Fruit fly (Drosophila melanogaster) whole organism, embryonic: Measurements from ENCODE around the gene Sclp.

Experiments used
- Atf-2 ChIP-seq: fragments of 200-800 bp; sonication (Bioruptor generic); optimal IDR thresholded peaks from 2 replicates; lab custom pipeline; 2016; ENCODE audit warnings: missing biosample characterization, missing genetic modification characterization
- Awh ChIP-seq: fragments of 200-800 bp; sonication (Bioruptor generic); IDR thresholded peaks from 2 replicates; pipeline ENCODE4, ENCODE4 v1.3.6; 2022; ENCODE audit warnings: missing biosample characterization, missing genetic modification characterization
- CG10366 ChIP-seq: fragments of 200-800 bp; sonication (Bioruptor generic); IDR thresholded peaks from 2 replicates; pipeline ENCODE4 v1.3.6; 2022; ENCODE audit warnings: missing biosample characterization, missing genetic modification characterization
- CG10431 ChIP-seq: fragments of 200-800 bp; sonication (Bioruptor generic); optimal IDR thresholded peaks from 3 replicates; lab custom pipeline; 2018; ENCODE audit warnings: missing biosample characterization, mild to moderate bottlenecking, missing genetic modification characterization
- CG10543 ChIP-seq: fragments of 200-800 bp; sonication (Bioruptor generic); optimal IDR thresholded peaks from 3 replicates; lab custom pipeline; 2017; ENCODE audit warnings: missing biosample characterization, mild to moderate bottlenecking, missing genetic modification characterization, moderate library complexity
- CG10959 ChIP-seq: fragments of 200-800 bp; sonication (Bioruptor generic); IDR thresholded peaks from 2 replicates; pipeline ENCODE4 v1.3.6; 2022; ENCODE audit warnings: missing biosample characterization, missing genetic modification characterization
- CG10979 ChIP-seq: fragments of 200-800 bp; sonication (Bioruptor generic); optimal IDR thresholded peaks from 2 replicates; lab custom pipeline; 2018; ENCODE audit warnings: missing biosample characterization, mild to moderate bottlenecking, missing genetic modification characterization, moderate library complexity
- CG11093 ChIP-seq: fragments of 200-800 bp; sonication (Bioruptor generic); IDR thresholded peaks from 3 replicates; pipeline ENCODE4 v1.3.6; 2022; ENCODE audit warnings: missing biosample characterization, missing genetic modification characterization
- CG11398 ChIP-seq: fragments of 200-800 bp; sonication (Bioruptor generic); optimal IDR thresholded peaks from 2 replicates; lab custom pipeline; 2016; ENCODE audit warnings: missing biosample characterization, missing genetic modification characterization
- CG12071 ChIP-seq: fragments of 200-800 bp; sonication (Bioruptor generic); optimal IDR thresholded peaks from 3 replicates; lab custom pipeline; 2018; ENCODE audit warnings: missing biosample characterization, mild to moderate bottlenecking, missing genetic modification characterization
- CG12155 ChIP-seq: fragments of 200-800 bp; sonication (Bioruptor generic); optimal IDR thresholded peaks from 3 replicates; lab custom pipeline; 2016; ENCODE audit warnings: missing biosample characterization, missing genetic modification characterization
- CG12299 ChIP-seq: fragments of 200-800 bp; sonication (Bioruptor generic); optimal IDR thresholded peaks from 2 replicates; lab custom pipeline; 2018; ENCODE audit warnings: missing biosample characterization, mild to moderate bottlenecking, missing genetic modification characterization
- CG13624 ChIP-seq: fragments of 200-800 bp; sonication (Bioruptor generic); optimal IDR thresholded peaks from 2 replicates; lab custom pipeline; 2016; ENCODE audit warnings: missing biosample characterization, missing genetic modification characterization
- CG15073 ChIP-seq: fragments of 200-800 bp; sonication (Bioruptor generic); optimal IDR thresholded peaks from 2 replicates; lab custom pipeline; 2016; ENCODE audit warnings: missing biosample characterization, missing genetic modification characterization
- CG15269 ChIP-seq: fragments of 200-800 bp; sonication (Bioruptor generic); optimal IDR thresholded peaks from 2 replicates; lab custom pipeline; 2018; ENCODE audit warnings: missing biosample characterization, mild to moderate bottlenecking, missing genetic modification characterization, moderate library complexity
- CG16863 ChIP-seq: fragments of 200-800 bp; sonication (Bioruptor generic); optimal IDR thresholded peaks from 3 replicates; lab custom pipeline; 2016; ENCODE audit warnings: missing biosample characterization, missing genetic modification characterization
- CG2120 ChIP-seq: fragments of 200-800 bp; sonication (Bioruptor generic); optimal IDR thresholded peaks from 3 replicates; lab custom pipeline; 2016; ENCODE audit warnings: missing biosample characterization, missing genetic modification characterization
- CG5180 ChIP-seq: fragments of 200-800 bp; sonication (Bioruptor generic); optimal IDR thresholded peaks from 3 replicates; lab custom pipeline; 2017; ENCODE audit warnings: missing biosample characterization, missing genetic modification characterization, mild to moderate bottlenecking, moderate library complexity, missing genetic modification reagents
- CG9609 ChIP-seq: fragments of 200-800 bp; sonication (Bioruptor generic); optimal IDR thresholded peaks from 3 replicates; lab custom pipeline; 2016; ENCODE audit warnings: missing biosample characterization, missing genetic modification characterization
- CHES-1-like ChIP-seq: fragments of 200-800 bp; sonication (Bioruptor generic); optimal IDR thresholded peaks from 2 replicates; lab custom pipeline; 2016; ENCODE audit warnings: missing biosample characterization, missing genetic modification characterization
- Camta ChIP-seq: fragments of 200-800 bp; sonication (Bioruptor generic); optimal IDR thresholded peaks from 2 replicates; lab custom pipeline; 2016; ENCODE audit warnings: missing biosample characterization, missing genetic modification characterization
- D19A ChIP-seq: fragments of 200-800 bp; optimal IDR thresholded peaks from 3 replicates; lab custom pipeline; 2019; ENCODE audit warnings: missing biosample characterization, mild to moderate bottlenecking, missing genetic modification characterization, moderate library complexity
- Dbx ChIP-seq: fragments of 200-800 bp; sonication (Bioruptor generic); IDR thresholded peaks from 3 replicates; pipeline ENCODE4 v1.3.6; 2022; ENCODE audit warnings: missing biosample characterization, missing genetic modification characterization
- HmgD ChIP-seq: fragments of 200-800 bp; sonication (Bioruptor generic); optimal IDR thresholded peaks from 3 replicates; lab custom pipeline; 2016; ENCODE audit warnings: missing biosample characterization, missing genetic modification characterization
- Mad ChIP-seq: fragments of 200-800 bp; sonication (Bioruptor generic); optimal IDR thresholded peaks from 2 replicates; lab custom pipeline; 2016; ENCODE audit warnings: missing biosample characterization, missing genetic modification characterization
- NC2α ChIP-seq: fragments of 200-800 bp; sonication (Bioruptor generic); optimal IDR thresholded peaks from 2 replicates; lab custom pipeline; 2016; ENCODE audit warnings: missing biosample characterization, missing genetic modification characterization
- Oli ChIP-seq: fragments of 200-800 bp; sonication (Bioruptor generic); optimal IDR thresholded peaks from 2 replicates; lab custom pipeline; 2018; ENCODE audit warnings: missing biosample characterization, mild to moderate bottlenecking, missing genetic modification characterization, moderate library complexity
- Tbp ChIP-seq: fragments of >200 bp; optimal IDR thresholded peaks from 2 replicates; lab custom pipeline; 2018; ENCODE audit warnings: missing biosample characterization, missing genetic modification characterization
- Usf ChIP-seq: fragments of 200-800 bp; sonication (Bioruptor generic); optimal IDR thresholded peaks from 2 replicates; lab custom pipeline; 2017; ENCODE audit warnings: missing genotype, missing biosample characterization, missing genetic modification characterization
- az2 ChIP-seq: fragments of 200-800 bp; sonication (Bioruptor generic); optimal IDR thresholded peaks from 3 replicates; lab custom pipeline; 2016; ENCODE audit warnings: missing biosample characterization, missing genetic modification characterization
- cad ChIP-seq: fragments of >200 bp; optimal IDR thresholded peaks from 2 replicates; lab custom pipeline; 2017; ENCODE audit warnings: missing biosample characterization, missing genetic modification characterization
- chinmo ChIP-seq: fragments of 200-800 bp; sonication (Bioruptor generic); IDR thresholded peaks from 4 replicates; pipeline ENCODE4 v1.3.6; 2022; ENCODE audit warnings: missing biosample characterization, missing genetic modification characterization; ENCODE audit not compliant: partially characterized antibody
- cwo ChIP-seq: fragments of 200-800 bp; sonication (Bioruptor generic); optimal IDR thresholded peaks from 3 replicates; lab custom pipeline; 2017; ENCODE audit warnings: missing biosample characterization, missing genetic modification characterization, mild to moderate bottlenecking, moderate library complexity, missing genetic modification reagents
- en ChIP-seq: fragments of 200-800 bp; sonication (Bioruptor generic); optimal IDR thresholded peaks from 2 replicates; lab custom pipeline; 2016; ENCODE audit warnings: missing biosample characterization, missing genetic modification characterization
- gt ChIP-seq: fragments of 200-800 bp; sonication (Bioruptor generic); IDR thresholded peaks from 2 replicates; pipeline ENCODE4 v1.3.6; 2022; ENCODE audit warnings: missing biosample characterization, missing genetic modification characterization
- ham ChIP-seq: fragments of 200-800 bp; sonication (Bioruptor generic); IDR thresholded peaks from 2 replicates; pipeline ENCODE4 v1.3.6; 2022; ENCODE audit warnings: missing biosample characterization, missing genetic modification characterization
- hbn ChIP-seq: fragments of 200-800 bp; sonication (Bioruptor generic); IDR thresholded peaks from 2 replicates; pipeline ENCODE4 v1.3.6; 2022; ENCODE audit warnings: missing biosample characterization, missing genetic modification characterization; ENCODE audit not compliant: partially characterized antibody
- jigr1 ChIP-seq: fragments of 200-800 bp; sonication (Bioruptor generic); IDR thresholded peaks from 3 replicates; pipeline ENCODE4 v1.3.6; 2022; ENCODE audit warnings: missing biosample characterization, missing genetic modification characterization
- ken ChIP-seq: fragments of 200-800 bp; sonication (Bioruptor generic); IDR thresholded peaks from 3 replicates; pipeline ENCODE4 v1.3.6; 2022; ENCODE audit warnings: missing biosample characterization, missing genetic modification characterization
- lbe ChIP-seq: fragments of 200-800 bp; sonication (Bioruptor generic); optimal IDR thresholded peaks from 2 replicates; lab custom pipeline; 2016; ENCODE audit warnings: missing biosample characterization, mild to moderate bottlenecking, missing genetic modification characterization
- otp ChIP-seq: fragments of 200-800 bp; sonication (Bioruptor generic); IDR thresholded peaks from 3 replicates; pipeline ENCODE4, ENCODE4 v1.3.6; 2022; ENCODE audit warnings: missing biosample characterization, missing genetic modification characterization
- pb ChIP-seq: fragments of 200-800 bp; sonication (Bioruptor generic); optimal IDR thresholded peaks from 3 replicates; lab custom pipeline; 2016; ENCODE audit warnings: missing biosample characterization, missing genetic modification characterization
- pfk ChIP-seq: fragments of 200-800 bp; sonication (Bioruptor generic); optimal IDR thresholded peaks from 2 replicates; lab custom pipeline; 2018; ENCODE audit warnings: missing biosample characterization, mild to moderate bottlenecking, missing genetic modification characterization, moderate library complexity
- pita ChIP-seq: fragments of 200-800 bp; sonication (Bioruptor generic); optimal IDR thresholded peaks from 2 replicates; lab custom pipeline; 2017; ENCODE audit warnings: missing biosample characterization, mild to moderate bottlenecking, missing genetic modification characterization
- pros ChIP-seq: fragments of 200-800 bp; sonication (Bioruptor generic); optimal IDR thresholded peaks from 3 replicates; lab custom pipeline; 2019; ENCODE audit warnings: missing biosample characterization, mild to moderate bottlenecking, missing genetic modification characterization, moderate library complexity
- pum ChIP-seq: fragments of 200-800 bp; sonication (Bioruptor generic); optimal IDR thresholded peaks from 2 replicates; lab custom pipeline; 2016; ENCODE audit warnings: missing biosample characterization, missing genetic modification characterization
- sim ChIP-seq: fragments of 200-800 bp; sonication (Bioruptor generic); IDR thresholded peaks from 2 replicates; pipeline ENCODE4 v1.3.6; 2022; ENCODE audit warnings: missing biosample characterization, missing genetic modification characterization
- sisA ChIP-seq: fragments of 200-800 bp; sonication (Bioruptor generic); IDR thresholded peaks from 2 replicates; pipeline ENCODE4 v1.3.6; 2022; ENCODE audit warnings: missing biosample characterization, missing genetic modification characterization
- sr ChIP-seq: fragments of 200-800 bp; sonication (Bioruptor generic); IDR thresholded peaks from 3 replicates; pipeline ENCODE4 v1.3.6; 2022; ENCODE audit warnings: missing biosample characterization, missing genetic modification characterization
- trem ChIP-seq: fragments of 200-800 bp; optimal IDR thresholded peaks from 3 replicates; lab custom pipeline; 2019; ENCODE audit warnings: missing biosample characterization, mild to moderate bottlenecking, missing genetic modification characterization, moderate library complexity
- vvl ChIP-seq: fragments of 200-800 bp; sonication (Bioruptor generic); IDR thresholded peaks from 2 replicates; pipeline ENCODE4 v1.3.6; 2022; ENCODE audit warnings: missing biosample characterization, missing genetic modification characterization
- zen2 ChIP-seq: fragments of 200-800 bp; sonication (Bioruptor generic); IDR thresholded peaks from 3 replicates; pipeline ENCODE4 v1.3.6; 2022; ENCODE audit warnings: missing biosample characterization, missing genetic modification characterization; ENCODE audit not compliant: partially characterized antibody

The Sclp gene

DNA sequence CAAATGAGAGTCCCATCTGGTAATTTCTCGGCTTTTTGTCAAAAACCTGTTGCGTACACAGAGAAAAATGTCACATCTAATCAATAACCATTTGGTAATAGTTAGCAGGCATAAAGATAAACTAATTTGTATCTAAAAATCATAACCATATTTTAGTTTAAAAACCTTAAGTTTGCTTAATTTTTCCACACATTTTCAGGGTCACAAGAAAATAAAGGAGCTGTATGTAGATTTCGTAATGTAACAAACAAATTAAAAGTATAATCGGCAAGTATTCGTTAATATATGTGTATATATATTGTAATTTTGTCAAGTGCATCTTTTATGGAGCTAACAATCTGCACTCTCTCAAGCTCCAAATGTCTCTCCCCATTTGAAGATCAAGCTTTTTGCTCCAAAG is 3.5 kb downstream of the Sclp start (continued):
- TF ChIP-seq CG15269 (tag; lab: Kevin White, UChicago), result peak; percentile 93
- TF ChIP-seq CG10366 (GFP tag; lab: Robert Waterston, UW), result peak; percentile 72
- TF ChIP-seq sisA, result peak; percentile 81
- no peak for TF ChIP-seq hbn
- TF ChIP-seq en (GFP tag; lab: Kevin White, UChicago), result peak; percentile 30
- TF ChIP-seq HmgD (GFP tag; lab: Kevin White, UChicago), result peak; percentile 26
- peak; percentile 21 for TF ChIP-seq CG15073 (GFP tag; lab: Kevin White, UChicago)
- peak; percentile 79 for TF ChIP-seq trem (tag; lab: Kevin White, UChicago)
- TF ChIP-seq ham (GFP tag; lab: Robert Waterston, UW), result no peak
- peak; percentile 78 for TF ChIP-seq CG11093 (GFP tag; lab: Robert Waterston, UW)
- TF ChIP-seq CG12299 (tag; lab: Kevin White, UChicago), result peak; percentile 87
- peak; percentile 83 for TF ChIP-seq Awh (GFP tag; lab: Robert Waterston, UW)
- TF ChIP-seq CHES-1-like, result peak; percentile 61
- peak; percentile 28 for TF ChIP-seq pb (GFP tag; lab: Kevin White, UChicago)
- peak; percentile 90 for TF ChIP-seq D19A (tag; lab: Kevin White, UChicago)
- peak; percentile 93 for TF ChIP-seq Oli (tag; lab: Kevin White, UChicago)
- peak; percentile 68 for TF ChIP-seq Usf (GFP tag; lab: Kevin White, UChicago)
- TF ChIP-seq sr (GFP tag; lab: Robert Waterston, UW), result peak; percentile 35; the same call in 1 of the 3 replicates
- TF ChIP-seq CG13624, result peak; percentile 81
- TF ChIP-seq pfk (GFP tag; lab: Kevin White, UChicago), result no peak
- TF ChIP-seq jigr1 (GFP tag; lab: Robert Waterston, UW), result peak; percentile 77; the same call in 1 of the 3 replicates
- peak; percentile 61; the same call in 1 of the 2 replicates for TF ChIP-seq sim
- peak; percentile 86 for TF ChIP-seq CG2120
- peak; percentile 41 for TF ChIP-seq CG9609
- peak; percentile 48 for TF ChIP-seq CG16863 (GFP tag; lab: Kevin White, UChicago)
- TF ChIP-seq gt (GFP tag; lab: Robert Waterston, UW), result 0 out of 2 replicates have a peak, but pooled peaks have one; percentile 34
- no peak for TF ChIP-seq Tbp (GFP tag; lab: Kevin White, UChicago)
- peak; percentile 61; the same call in 1 of the 2 replicates for TF ChIP-seq CG10959 (GFP tag; lab: Robert Waterston, UW)
- peak; percentile 91 for TF ChIP-seq vvl (GFP tag; lab: Robert Waterston, UW)
- no peak for TF ChIP-seq pita
- peak; percentile 86 for TF ChIP-seq az2
- no peak for TF ChIP-seq zen2 (GFP tag; lab: Robert Waterston, UW)
- peak; percentile 26 for TF ChIP-seq CG11398 (GFP tag; lab: Kevin White, UChicago)
- peak; percentile 71 for TF ChIP-seq CG10431
- peak; percentile 81 for TF ChIP-seq otp (GFP tag; lab: Robert Waterston, UW)
- peak; percentile 86 for TF ChIP-seq CG10543 (GFP tag; lab: Kevin White, UChicago)
- peak; percentile 32 for TF ChIP-seq NC2α (GFP tag; lab: Kevin White, UChicago)
- peak; percentile 75 for TF ChIP-seq CG12155 (GFP tag; lab: Kevin White, UChicago)
- peak; percentile 74 for TF ChIP-seq pum
- TF ChIP-seq Camta (GFP tag; lab: Kevin White, UChicago), result peak; percentile 84
- no peak for TF ChIP-seq chinmo (GFP tag; lab: Robert Waterston, UW)
- TF ChIP-seq pros (GFP tag; lab: Kevin White, UChicago), result peak; percentile 32
- TF ChIP-seq CG5180 (GFP tag; lab: Kevin White, UChicago), result peak; percentile 79
- peak; percentile 92 for TF ChIP-seq CG10979 (tag; lab: Kevin White, UChicago)
- no peak for TF ChIP-seq cad (GFP tag; lab: Kevin White, UChicago)
- TF ChIP-seq Dbx (GFP tag; lab: Robert Waterston, UW), result peak; percentile 86
- peak; percentile 83 for TF ChIP-seq CG12071 (GFP tag; lab: Kevin White, UChicago)
- peak; percentile 66 for TF ChIP-seq lbe (GFP tag; lab: Kevin White, UChicago)
- peak; percentile 85 for TF ChIP-seq cwo (GFP tag; lab: Kevin White, UChicago)
- TF ChIP-seq Atf-2, result peak; percentile 69
- TF ChIP-seq Mad (GFP tag; lab: Kevin White, UChicago), result peak; percentile 53
- TF ChIP-seq ken, result peak; percentile 79; the same call in 2 of the 3 replicates
